Worm (Caenorhabditis elegans) whole organism, late embryonic: ENCODE data around the gene ippk-1.

Experiments
- ahr-1 ChIP-seq: sonication (generic microtip); optimal IDR thresholded peaks from 2 replicates; lab custom pipeline; 2016; ENCODE audit warnings: missing genetic modification characterization, missing compliant biosample characterization
- ama-1 ChIP-seq: fragments of 150-350 bp; optimal IDR thresholded peaks from 2 replicates; lab custom pipeline; 2014
- dve-1 ChIP-seq: sonication (generic microtip); optimal IDR thresholded peaks from 2 replicates; lab custom pipeline; 2017; ENCODE audit warnings: antibody characterized with exemption, mild to moderate bottlenecking, missing genetic modification characterization, missing compliant biosample characterization
- fkh-6 ChIP-seq: sonication (generic microtip); optimal IDR thresholded peaks from 2 replicates; lab custom pipeline; 2016; ENCODE audit warnings: missing genetic modification characterization, missing compliant biosample characterization
- madf-2 ChIP-seq: sonication (generic microtip); optimal IDR thresholded peaks from 2 replicates; lab custom pipeline; 2017; ENCODE audit warnings: missing genetic modification characterization, missing compliant biosample characterization
- nhr-11 ChIP-seq: fragments of 150-350 bp; optimal IDR thresholded peaks from 2 replicates; lab custom pipeline; 2014; ENCODE audit warnings: missing biosample characterization, missing genetic modification characterization
- pha-2 ChIP-seq: sonication (generic microtip); optimal IDR thresholded peaks from 2 replicates; lab custom pipeline; 2017; ENCODE audit warnings: mild to moderate bottlenecking, missing genetic modification characterization, missing compliant biosample characterization
- tbx-2 ChIP-seq: sonication (generic microtip); optimal IDR thresholded peaks from 2 replicates; lab custom pipeline; 2016; ENCODE audit warnings: missing genetic modification characterization, missing compliant biosample characterization
- unc-86 ChIP-seq: sonication (generic microtip); optimal IDR thresholded peaks from 2 replicates; lab custom pipeline; 2016; ENCODE audit warnings: missing genetic modification characterization, missing compliant biosample characterization
- ztf-16 ChIP-seq: sonication (generic microtip); optimal IDR thresholded peaks from 2 replicates; lab custom pipeline; 2017; ENCODE audit warnings: missing genetic modification characterization, missing compliant biosample characterization

- TF ChIP-seq ama-1 (lab: Kevin White, UChicago): no peak
- TF ChIP-seq ahr-1 (tag; lab: Kevin White, UChicago): no peak
- no peak for TF ChIP-seq ztf-16 (tag; lab: Kevin White, UChicago)
- no peak for TF ChIP-seq nhr-11 (tag; lab: Kevin White, UChicago)
- TF ChIP-seq pha-2 (tag; lab: Kevin White, UChicago): no peak
- TF ChIP-seq fkh-6 (tag; lab: Kevin White, UChicago): no peak
- TF ChIP-seq tbx-2 (tag; lab: Kevin White, UChicago): no peak
- TF ChIP-seq dve-1: no peak
- TF ChIP-seq madf-2 (tag; lab: Kevin White, UChicago): no peak
- TF ChIP-seq unc-86 (tag; lab: Kevin White, UChicago): no peak
Measured at ce11 chrII:12058298-12058697, 15.6 kb downstream of the ippk-1 start.
